Fruit fly (Drosophila melanogaster) whole organism: ENCODE data around the gene Sec10.

ENCODE experiments used
- CG8478 ChIP-seq: fragments of >200 bp; optimal IDR thresholded peaks from 2 replicates; lab custom pipeline; 2018; ENCODE audit warnings: inconsistent platforms
- Dll ChIP-seq: fragments of >200 bp; optimal IDR thresholded peaks from 2 replicates; lab custom pipeline; 2017
- EcR ChIP-seq, 2 experiments: fragments of >200 bp; optimal IDR thresholded peaks; 2 replicates each; lab custom pipeline; 2017; ENCODE audit warnings: missing biosample characterization in 2 of 2, missing genetic modification characterization in 2 of 2, missing genetic modification reagents in 2 of 2
- pan ChIP-seq: fragments of >200 bp; optimal IDR thresholded peaks from 2 replicates; lab custom pipeline; 2017
- psq ChIP-seq: fragments of >200 bp; optimal IDR thresholded peaks from 2 replicates; lab custom pipeline; 2017
- usp ChIP-seq: fragments of >200 bp; optimal IDR thresholded peaks from 2 replicates; lab custom pipeline; 2017; ENCODE audit warnings: missing biosample characterization, missing genetic modification characterization, mixed read lengths

dm6 chr3R:24148838-24149237 lies 14.2 kb downstream of the Sec10 start, which contains the start of gene Slimp:
- TF ChIP-seq pan (no peak), CG8478 (lab: Kevin White, UChicago) (no peak), usp (GFP tag; lab: Kevin White, UChicago) (no peak), EcR (GFP tag; optimal IDR thresholded peaks at IDR 0.05; lab: Kevin White, UChicago) (no peak), psq (no peak), Dll (no peak)
